Worm (Caenorhabditis elegans): ENCODE measurements around the gene T28A11.18.

ce11 chrV:3312067-3312666, 44.3 kb upstream of the T28A11.18 start, which contains the start of gene arrd-18:
- no peak for TF ChIP-seq ztf-11 (tag; optimal IDR thresholded peaks at IDR 0.05)
- no peak for TF ChIP-seq lsy-2 (tag; optimal IDR thresholded peaks at IDR 0.05)
- no peak for TF ChIP-seq sptf-1 (tag; optimal IDR thresholded peaks at IDR 0.05)
- no peak for TF ChIP-seq ham-2 (GFP tag; optimal IDR thresholded peaks at IDR 0.05)
- no peak for TF ChIP-seq snpc-4 (tag; optimal IDR thresholded peaks at IDR 0.05)
- no peak for TF ChIP-seq flh-1 (GFP tag; optimal IDR thresholded peaks at IDR 0.05)
- TF ChIP-seq nhr-76 (tag; optimal IDR thresholded peaks at IDR 0.05): no peak
- no peak for TF ChIP-seq lin-13 (tag; optimal IDR thresholded peaks at IDR 0.05)
- TF ChIP-seq mep-1 (tag; optimal IDR thresholded peaks at IDR 0.05): no peak
